Worm (Caenorhabditis elegans) whole organism, L2 larva: Measurements from ENCODE around the gene cutc-1.

Source experiments
- aly-2 ChIP-seq: fragments of 150-350 bp; optimal IDR thresholded peaks from 2 replicates; lab custom pipeline; 2014; ENCODE audit warnings: missing biosample characterization, missing genetic modification characterization
- ama-1 ChIP-seq: fragments of 150-350 bp; optimal IDR thresholded peaks from 2 replicates; lab custom pipeline; 2018; ENCODE audit warnings: inconsistent platforms
- dmd-4 ChIP-seq: sonication (generic microtip); optimal IDR thresholded peaks from 2 replicates; lab custom pipeline; 2017; ENCODE audit warnings: missing biosample characterization, missing genetic modification characterization
- elt-1 ChIP-seq: fragments of 150-350 bp; optimal IDR thresholded peaks from 2 replicates; lab custom pipeline; 2014; ENCODE audit warnings: missing biosample characterization, missing genetic modification characterization
- elt-3 ChIP-seq: sonication (generic microtip); optimal IDR thresholded peaks from 2 replicates; lab custom pipeline; 2017; ENCODE audit warnings: missing biosample characterization, missing genetic modification characterization
- lin-13 ChIP-seq: fragments of 150-350 bp; optimal IDR thresholded peaks from 2 replicates; lab custom pipeline; 2014; ENCODE audit warnings: missing biosample characterization, missing genetic modification reagents, missing genetic modification characterization
- lin-39 ChIP-seq: fragments of 150-350 bp; optimal IDR thresholded peaks from 2 replicates; lab custom pipeline; 2014; ENCODE audit warnings: missing biosample characterization, missing genetic modification reagents, missing genetic modification characterization
- nhr-10 ChIP-seq: sonication (generic microtip); optimal IDR thresholded peaks from 2 replicates; lab custom pipeline; 2017; ENCODE audit warnings: missing biosample characterization, missing genetic modification characterization
- nhr-11 ChIP-seq: fragments of 150-350 bp; optimal IDR thresholded peaks from 2 replicates; lab custom pipeline; 2014; ENCODE audit warnings: missing biosample characterization, missing genetic modification characterization
- nhr-237 ChIP-seq: fragments of 150-350 bp; optimal IDR thresholded peaks from 2 replicates; lab custom pipeline; 2014; ENCODE audit warnings: missing biosample characterization, missing genetic modification characterization
- nhr-77 ChIP-seq: fragments of 150-350 bp; optimal IDR thresholded peaks from 2 replicates; lab custom pipeline; 2014; ENCODE audit warnings: missing biosample characterization, missing genetic modification characterization
- unc-55 ChIP-seq: fragments of 150-350 bp; sonication (generic microtip); optimal IDR thresholded peaks from 3 replicates; lab custom pipeline; 2014; ENCODE audit warnings: missing biosample characterization, missing genetic modification reagents, missing genetic modification characterization
- unc-62 ChIP-seq: fragments of 150-350 bp; optimal IDR thresholded peaks from 2 replicates; lab custom pipeline; 2014; ENCODE audit warnings: missing biosample characterization, missing genetic modification reagents, missing genetic modification characterization
- ztf-11 ChIP-seq: sonication (generic microtip); optimal IDR thresholded peaks from 2 replicates; lab custom pipeline; 2017; ENCODE audit warnings: missing biosample characterization, missing genetic modification characterization

DNA sequence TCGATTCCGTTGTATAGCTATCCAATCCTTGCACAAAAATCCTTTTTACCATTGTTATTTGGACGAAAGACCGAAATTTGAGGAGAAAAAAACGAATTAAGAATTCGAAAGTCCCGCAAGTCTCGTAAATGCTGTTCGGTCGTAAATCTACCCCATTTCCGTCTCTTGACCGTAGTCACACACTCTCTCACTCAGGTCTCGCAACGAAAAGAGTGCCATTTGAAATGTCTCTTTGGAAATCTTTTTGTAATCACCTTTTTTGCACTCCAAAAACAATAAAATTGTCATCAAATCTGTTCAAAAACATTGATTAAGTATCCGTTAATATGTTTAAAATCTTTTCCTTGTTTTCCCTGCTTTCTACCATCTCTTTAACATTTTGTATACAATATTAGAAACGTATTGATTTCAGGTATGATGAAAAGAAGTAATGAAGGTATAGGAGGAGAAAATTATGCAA lies 45.2 kb downstream of the cutc-1 start, which contains the start of the genes R05D3.8 and rfp-1:
- TF ChIP-seq nhr-11 (no peak), lin-39 (no peak), ama-1 (lab: Kevin White, UChicago) (peak; percentile 67), unc-55 (GFP tag; lab: Kevin White, UChicago) (peak; percentile 92), nhr-237 (tag; lab: Kevin White, UChicago) (no peak), nhr-77 (tag; lab: Kevin White, UChicago) (no peak), ztf-11 (no peak), elt-3 (tag; lab: Kevin White, UChicago) (no peak), unc-62 (no peak), elt-1 (tag; lab: Kevin White, UChicago) (no peak), dmd-4 (no peak), aly-2 (no peak), lin-13 (GFP tag; lab: Kevin White, UChicago) (peak; percentile 87), nhr-10 (tag; lab: Kevin White, UChicago) (no peak)
